Fruit fly (Drosophila melanogaster) whole organism, embryonic: ENCODE results near the gene dnc.

Experiments
- Ada2b ChIP-seq: fragments of 200-800 bp; sonication (Bioruptor generic); IDR thresholded peaks from 2 replicates; pipeline ENCODE4 v1.3.6; 2022; ENCODE audit warnings: missing biosample characterization, missing genetic modification characterization
- Aef1 ChIP-seq: fragments of 200-800 bp; sonication (Bioruptor generic); IDR thresholded peaks from 3 replicates; pipeline ENCODE4 v1.3.6; 2022; ENCODE audit warnings: missing biosample characterization, missing genetic modification characterization
- Awh ChIP-seq: fragments of 200-800 bp; sonication (Bioruptor generic); IDR thresholded peaks from 2 replicates; pipeline ENCODE4, ENCODE4 v1.3.6; 2022; ENCODE audit warnings: missing biosample characterization, missing genetic modification characterization
- B-H2 ChIP-seq: fragments of 200-800 bp; sonication (Bioruptor generic); optimal IDR thresholded peaks from 2 replicates; lab custom pipeline; 2018; ENCODE audit warnings: missing biosample characterization, mild to moderate bottlenecking, missing genetic modification characterization
- CG10147 ChIP-seq: fragments of 200-800 bp; sonication (Bioruptor generic); optimal IDR thresholded peaks from 2 replicates; lab custom pipeline; 2019; ENCODE audit warnings: missing biosample characterization, mild to moderate bottlenecking, missing genetic modification characterization, moderate library complexity
- CG11093 ChIP-seq: fragments of 200-800 bp; sonication (Bioruptor generic); IDR thresholded peaks from 3 replicates; pipeline ENCODE4 v1.3.6; 2022; ENCODE audit warnings: missing biosample characterization, missing genetic modification characterization
- CG11247 ChIP-seq: fragments of 200-800 bp; sonication (Bioruptor generic); IDR thresholded peaks from 2 replicates; pipeline ENCODE4 v1.3.6; 2022; ENCODE audit warnings: missing biosample characterization, missing genetic modification characterization
- CG14441 ChIP-seq: fragments of 200-800 bp; sonication (Bioruptor generic); IDR thresholded peaks from 2 replicates; pipeline ENCODE4 v1.3.6; 2022; ENCODE audit warnings: missing biosample characterization, missing genetic modification characterization
- CG15269 ChIP-seq: fragments of 200-800 bp; sonication (Bioruptor generic); optimal IDR thresholded peaks from 2 replicates; lab custom pipeline; 2018; ENCODE audit warnings: missing biosample characterization, mild to moderate bottlenecking, missing genetic modification characterization, moderate library complexity
- CG15514 ChIP-seq: fragments of 200-800 bp; sonication (Bioruptor generic); optimal IDR thresholded peaks from 3 replicates; lab custom pipeline; 2017; ENCODE audit warnings: missing biosample characterization, missing genetic modification characterization, mild to moderate bottlenecking, moderate library complexity, missing genetic modification reagents
- CG17186 ChIP-seq: fragments of 200-800 bp; sonication (Bioruptor generic); optimal IDR thresholded peaks from 3 replicates; lab custom pipeline; 2017; ENCODE audit warnings: missing biosample characterization, missing genetic modification reagents, missing genetic modification characterization
- CG17385 ChIP-seq: fragments of 200-800 bp; sonication (Bioruptor generic); optimal IDR thresholded peaks from 3 replicates; lab custom pipeline; 2018; ENCODE audit warnings: missing biosample characterization, mild to moderate bottlenecking, missing genetic modification characterization
- CG2120 ChIP-seq: fragments of 200-800 bp; sonication (Bioruptor generic); optimal IDR thresholded peaks from 3 replicates; lab custom pipeline; 2016; ENCODE audit warnings: missing biosample characterization, missing genetic modification characterization
- CG2678 ChIP-seq: fragments of 200-800 bp; sonication (Bioruptor generic); optimal IDR thresholded peaks from 3 replicates; lab custom pipeline; 2019; ENCODE audit warnings: missing biosample characterization, mild to moderate bottlenecking, missing genetic modification characterization, moderate library complexity
- CG32767 ChIP-seq: fragments of 200-800 bp; sonication (Bioruptor generic); IDR thresholded peaks from 2 replicates; pipeline ENCODE4 v1.3.6; 2022; ENCODE audit warnings: missing biosample characterization, missing genetic modification characterization
- CG43689 ChIP-seq: fragments of 200-800 bp; sonication (Bioruptor generic); IDR thresholded peaks from 2 replicates; pipeline ENCODE4 v1.3.6; 2022; ENCODE audit warnings: missing biosample characterization, missing genetic modification characterization
- CG7357 ChIP-seq: fragments of 200-800 bp; sonication (Bioruptor generic); IDR thresholded peaks from 3 replicates; pipeline ENCODE4 v1.3.6; 2022; ENCODE audit warnings: missing biosample characterization, missing genetic modification characterization
- CG9932 ChIP-seq: fragments of 200-800 bp; sonication (Bioruptor generic); IDR thresholded peaks from 2 replicates; pipeline ENCODE4 v1.3.6; 2022; ENCODE audit warnings: missing biosample characterization, missing genetic modification characterization
- D19B ChIP-seq: fragments of 200-800 bp; sonication (Bioruptor generic); optimal IDR thresholded peaks from 2 replicates; lab custom pipeline; 2017; ENCODE audit warnings: missing biosample characterization, mild to moderate bottlenecking, missing genetic modification characterization
- HLH54F ChIP-seq: fragments of 200-800 bp; sonication (Bioruptor generic); optimal IDR thresholded peaks from 3 replicates; lab custom pipeline; 2016; ENCODE audit warnings: missing biosample characterization, missing genetic modification characterization
- Hr39 ChIP-seq: fragments of >200 bp; optimal IDR thresholded peaks from 2 replicates; lab custom pipeline; 2017
- Hsf ChIP-seq: fragments of 200-800 bp; sonication (Bioruptor generic); optimal IDR thresholded peaks from 3 replicates; lab custom pipeline; 2016; ENCODE audit warnings: missing biosample characterization, missing genetic modification characterization
- Lhr ChIP-seq: fragments of 200-800 bp; sonication (Bioruptor generic); optimal IDR thresholded peaks from 3 replicates; lab custom pipeline; 2017; ENCODE audit warnings: mild to moderate bottlenecking, missing biosample characterization, missing genetic modification reagents, missing genetic modification characterization
- Meics ChIP-seq: fragments of 200-800 bp; sonication (Bioruptor generic); optimal IDR thresholded peaks from 2 replicates; lab custom pipeline; 2017; ENCODE audit warnings: missing biosample characterization, mild to moderate bottlenecking, missing genetic modification characterization
- Myb ChIP-seq: fragments of 200-800 bp; sonication (Bioruptor generic); optimal IDR thresholded peaks from 2 replicates; lab custom pipeline; 2016; ENCODE audit warnings: missing biosample characterization, missing genetic modification characterization
- PHDP ChIP-seq: fragments of 200-800 bp; sonication (Bioruptor generic); optimal IDR thresholded peaks from 3 replicates; lab custom pipeline; 2018; ENCODE audit warnings: missing biosample characterization, mild to moderate bottlenecking, missing genetic modification characterization, moderate library complexity
- Pdp1 ChIP-seq, 2 experiments: fragments of 200-800 bp; sonication (Bioruptor generic); optimal IDR thresholded peaks; 3 replicates each; lab custom pipeline; 2016; ENCODE audit warnings: missing biosample characterization in 2 of 2, missing genetic modification characterization in 2 of 2, mild to moderate bottlenecking in 1 of 2, moderate library complexity in 1 of 2
- Sin3A ChIP-seq: fragments of >200 bp; optimal IDR thresholded peaks from 2 replicates; lab custom pipeline; 2018
- Xrp1 ChIP-seq: fragments of 200-800 bp; sonication (Bioruptor generic); IDR thresholded peaks from 2 replicates; pipeline ENCODE4 v1.3.6; 2022; ENCODE audit warnings: missing biosample characterization, missing genetic modification characterization
- abd-A ChIP-seq: fragments of 200-800 bp; sonication (Bioruptor generic); optimal IDR thresholded peaks from 3 replicates; lab custom pipeline; 2019; ENCODE audit warnings: missing biosample characterization, mild to moderate bottlenecking, missing genetic modification characterization, moderate library complexity
- bcd ChIP-seq: fragments of 200-800 bp; sonication (Bioruptor generic); optimal IDR thresholded peaks from 2 replicates; lab custom pipeline; 2017; ENCODE audit warnings: missing biosample characterization, mild to moderate bottlenecking, missing genetic modification characterization
- caup ChIP-seq: fragments of 200-800 bp; sonication (Bioruptor generic); optimal IDR thresholded peaks from 3 replicates; lab custom pipeline; 2017; ENCODE audit warnings: missing biosample characterization, mild to moderate bottlenecking, missing genetic modification characterization, moderate library complexity; ENCODE audit not compliant: severe bottlenecking
- chinmo ChIP-seq: fragments of 200-800 bp; sonication (Bioruptor generic); IDR thresholded peaks from 4 replicates; pipeline ENCODE4 v1.3.6; 2022; ENCODE audit warnings: missing biosample characterization, missing genetic modification characterization; ENCODE audit not compliant: partially characterized antibody
- chm ChIP-seq: fragments of 200-800 bp; sonication (Bioruptor generic); IDR thresholded peaks from 2 replicates; pipeline ENCODE4 v1.3.6; 2022; ENCODE audit warnings: missing biosample characterization, missing genetic modification characterization
- dysf ChIP-seq: fragments of 200-800 bp; sonication (Bioruptor generic); IDR thresholded peaks from 3 replicates; pipeline ENCODE4 v1.3.6; 2022; ENCODE audit warnings: missing biosample characterization, missing genetic modification characterization
- gem ChIP-seq: fragments of 200-800 bp; sonication (Bioruptor generic); optimal IDR thresholded peaks from 2 replicates; lab custom pipeline; 2019; ENCODE audit warnings: missing biosample characterization, mild to moderate bottlenecking, missing genetic modification characterization, moderate library complexity
- grau ChIP-seq: fragments of 200-800 bp; optimal IDR thresholded peaks from 3 replicates; lab custom pipeline; 2019; ENCODE audit warnings: missing biosample characterization, mild to moderate bottlenecking, missing genetic modification characterization, moderate library complexity
- lbe ChIP-seq: fragments of 200-800 bp; sonication (Bioruptor generic); optimal IDR thresholded peaks from 2 replicates; lab custom pipeline; 2016; ENCODE audit warnings: missing biosample characterization, mild to moderate bottlenecking, missing genetic modification characterization
- lilli ChIP-seq: fragments of 200-800 bp; sonication (Bioruptor generic); optimal IDR thresholded peaks from 3 replicates; lab custom pipeline; 2016; ENCODE audit warnings: missing biosample characterization, missing genetic modification characterization
- nmo ChIP-seq: fragments of 200-800 bp; sonication (Bioruptor generic); optimal IDR thresholded peaks from 2 replicates; lab custom pipeline; 2018; ENCODE audit warnings: missing biosample characterization, mild to moderate bottlenecking, missing genetic modification characterization, moderate library complexity
- nom ChIP-seq: fragments of 200-800 bp; sonication (Bioruptor generic); optimal IDR thresholded peaks from 2 replicates; lab custom pipeline; 2017; ENCODE audit warnings: missing biosample characterization, missing genetic modification characterization, mild to moderate bottlenecking, moderate library complexity, missing genetic modification reagents
- oc ChIP-seq: fragments of 200-800 bp; sonication (Bioruptor generic); optimal IDR thresholded peaks from 2 replicates; lab custom pipeline; 2018; ENCODE audit warnings: missing biosample characterization, mild to moderate bottlenecking, missing genetic modification characterization, moderate library complexity
- pnt ChIP-seq: fragments of 200-800 bp; sonication (Bioruptor generic); optimal IDR thresholded peaks from 3 replicates; lab custom pipeline; 2016; ENCODE audit warnings: missing biosample characterization, missing genetic modification characterization
- rib ChIP-seq: fragments of 200-800 bp; sonication (Bioruptor generic); IDR thresholded peaks from 2 replicates; pipeline ENCODE4 v1.3.6; 2022; ENCODE audit warnings: missing biosample characterization, missing genetic modification characterization
- sd ChIP-seq: fragments of 200-800 bp; sonication (Bioruptor generic); optimal IDR thresholded peaks from 3 replicates; lab custom pipeline; 2018; ENCODE audit warnings: missing biosample characterization, mild to moderate bottlenecking, missing genetic modification characterization, moderate library complexity
- seq ChIP-seq: fragments of 200-800 bp; sonication (Bioruptor generic); IDR thresholded peaks from 2 replicates; pipeline ENCODE4 v1.3.6; 2022; ENCODE audit warnings: missing biosample characterization, missing genetic modification characterization
- slbo ChIP-seq: fragments of 200-800 bp; sonication (Bioruptor generic); IDR thresholded peaks from 2 replicates; pipeline ENCODE4 v1.3.6; 2022; ENCODE audit warnings: missing biosample characterization, missing genetic modification characterization
- tgo ChIP-seq: fragments of 200-800 bp; sonication (Bioruptor generic); IDR thresholded peaks from 3 replicates; pipeline ENCODE4 v1.3.6; 2022; ENCODE audit warnings: missing biosample characterization, missing genetic modification characterization
- trem ChIP-seq: fragments of 200-800 bp; optimal IDR thresholded peaks from 3 replicates; lab custom pipeline; 2019; ENCODE audit warnings: missing biosample characterization, mild to moderate bottlenecking, missing genetic modification characterization, moderate library complexity
- zf30C ChIP-seq: fragments of 200-800 bp; sonication (Bioruptor generic); optimal IDR thresholded peaks from 3 replicates; lab custom pipeline; 2018; ENCODE audit warnings: missing biosample characterization, mild to moderate bottlenecking, missing genetic modification characterization

Gene dnc

dm6 chrX:3157048-3157703 is 19.1 kb upstream of the dnc start (continued):
- TF ChIP-seq Sin3A (no peak), Ada2b (no peak), nmo (GFP tag; lab: Kevin White, UChicago) (peak; percentile 18), lbe (GFP tag; lab: Kevin White, UChicago) (no peak), CG15514 (GFP tag; lab: Kevin White, UChicago) (peak; percentile 5), dysf (GFP tag; lab: Robert Waterston, UW) (peak; percentile 59; the same call in 2 of the 3 replicates), Lhr (no peak), Myb (GFP tag; lab: Kevin White, UChicago) (peak; percentile 25), Hr39 (lab: Kevin White, UChicago) (no peak), Aef1 (GFP tag; lab: Robert Waterston, UW) (0 out of 3 replicates have a peak, but pooled peaks have one; percentile 21), CG15269 (tag; lab: Kevin White, UChicago) (peak; percentile 54), CG43689 (GFP tag; lab: Robert Waterston, UW) (no peak), chinmo (GFP tag; lab: Robert Waterston, UW) (0 out of 4 replicates have a peak, but pooled peaks have one; percentile 22), CG2678 (peak; percentile 56), pnt (GFP tag; lab: Kevin White, UChicago) (no peak), lilli (GFP tag; lab: Kevin White, UChicago) (peak; percentile 24), abd-A (tag; lab: Kevin White, UChicago) (peak; percentile 86), Pdp1 (GFP tag; optimal IDR thresholded peaks at IDR 0.05; lab: Kevin White, UChicago) (peak; percentile 10 to 12), slbo (peak; percentile 65), CG2120 (GFP tag; lab: Kevin White, UChicago) (peak; percentile 57), B-H2 (peak; percentile 10), sd (tag; lab: Kevin White, UChicago) (peak; percentile 19), nom (GFP tag; lab: Kevin White, UChicago) (no peak), CG32767 (GFP tag; lab: Robert Waterston, UW) (no peak), grau (peak; percentile 37), HLH54F (GFP tag; lab: Kevin White, UChicago) (peak; percentile 0), CG10147 (GFP tag; lab: Kevin White, UChicago) (no peak), oc (no peak), Xrp1 (GFP tag; lab: Robert Waterston, UW) (0 out of 2 replicates have a peak, but pooled peaks have one; percentile 8), CG9932 (GFP tag; lab: Robert Waterston, UW) (peak; percentile 70), CG17385 (GFP tag; lab: Kevin White, UChicago) (peak; percentile 9), D19B (peak; percentile 16), zf30C (GFP tag; lab: Kevin White, UChicago) (peak; percentile 1), chm (GFP tag; lab: Robert Waterston, UW) (0 out of 2 replicates have a peak, but pooled peaks have one; percentile 22), caup (GFP tag; lab: Kevin White, UChicago) (peak; percentile 60), PHDP (peak; percentile 35), CG11247 (GFP tag; lab: Robert Waterston, UW) (peak; percentile 43; the same call in 1 of the 2 replicates), CG17186 (GFP tag; lab: Kevin White, UChicago) (no peak), CG11093 (GFP tag; lab: Robert Waterston, UW) (no peak), Meics (GFP tag; lab: Kevin White, UChicago) (peak; percentile 6), rib (GFP tag; lab: Robert Waterston, UW) (peak; percentile 51), CG14441 (GFP tag; lab: Robert Waterston, UW) (peak; percentile 43; the same call in 1 of the 2 replicates), seq (0 out of 2 replicates have a peak, but pooled peaks have one; percentile 42), Hsf (GFP tag; lab: Kevin White, UChicago) (peak; percentile 8), gem (peak; percentile 58), tgo (peak; percentile 37; the same call in 2 of the 3 replicates), Awh (GFP tag; lab: Robert Waterston, UW) (peak; percentile 85), CG7357 (GFP tag; lab: Robert Waterston, UW) (peak; percentile 34; the same call in 1 of the 3 replicates), bcd (GFP tag; lab: Kevin White, UChicago) (peak; percentile 17), trem (tag; lab: Kevin White, UChicago) (no peak)
